Fruit fly (Drosophila melanogaster): ENCODE data around the gene Nedd8.

Gene Nedd8

DNA sequence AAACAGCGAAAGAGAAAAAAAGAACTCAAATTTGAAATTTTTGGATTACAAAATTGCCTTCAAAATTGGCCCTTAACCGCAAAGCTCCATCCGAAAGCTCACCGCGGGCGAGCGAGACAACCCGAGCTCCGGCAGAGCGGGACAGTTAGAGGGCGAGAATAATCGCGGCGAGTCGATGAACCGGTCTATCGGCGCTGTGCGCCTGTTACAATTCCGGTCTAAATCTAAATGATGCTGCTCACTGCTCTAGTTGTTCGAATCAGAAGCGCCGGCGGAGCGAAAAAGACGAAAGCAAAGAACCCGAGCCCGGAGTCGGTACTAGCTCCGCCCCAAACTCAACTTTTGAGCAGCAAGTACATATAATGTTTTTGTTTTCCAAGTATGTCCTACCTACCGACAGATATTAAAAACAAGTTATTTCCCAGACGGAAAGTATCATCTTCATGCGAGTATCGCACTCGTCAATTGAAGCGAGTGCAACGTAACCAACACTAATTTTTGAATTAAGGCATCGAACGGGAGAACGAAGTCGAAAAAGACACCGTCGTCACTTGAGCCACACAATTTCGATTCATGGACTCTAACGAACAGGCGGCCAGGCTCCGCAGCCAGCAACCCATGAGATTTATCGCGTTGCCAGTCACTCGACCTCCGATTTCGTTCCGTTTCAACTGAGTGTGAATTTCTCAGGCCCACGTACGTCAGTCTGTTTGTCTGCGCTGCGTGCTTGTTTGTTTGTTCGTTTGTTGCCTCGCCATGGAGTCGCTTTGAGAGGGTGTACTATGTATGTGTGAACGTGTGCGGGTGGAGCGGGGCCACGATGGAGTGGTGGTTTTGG is 7.2 kb downstream of the Nedd8 start (continued):
- TF ChIP-seq Doc3 (GFP tag; IDR thresholded peaks at IDR 0.05; ENCODE audit: partially characterized antibody) (no peak), Awh (GFP tag; IDR thresholded peaks at IDR 0.05) (no peak), hkb (optimal IDR thresholded peaks at IDR 0.05) (no peak), hkb (GFP tag; IDR thresholded peaks at IDR 0.05) (no peak), CG7357 (GFP tag; IDR thresholded peaks at IDR 0.05) (no peak), bsh (GFP tag; optimal IDR thresholded peaks at IDR 0.05) (peak in 1 of 2 experiments; percentile 48), maf-S (GFP tag; optimal IDR thresholded peaks at IDR 0.05) (no peak), CG14965 (GFP tag; optimal IDR thresholded peaks at IDR 0.05; ENCODE audit: borderline replicate concordance) (no peak), gce (GFP tag; IDR thresholded peaks at IDR 0.05) (no peak), CG18619 (GFP tag; optimal IDR thresholded peaks at IDR 0.05) (no peak), Max (GFP tag; optimal IDR thresholded peaks at IDR 0.05) (no peak), ind (GFP tag; optimal IDR thresholded peaks at IDR 0.05) (no peak), CG17802 (tag; optimal IDR thresholded peaks at IDR 0.05) (no peak), Nf-YB (GFP tag; optimal IDR thresholded peaks at IDR 0.05) (peak; percentile 23), sim (GFP tag; IDR thresholded peaks at IDR 0.05) (no peak), h (optimal IDR thresholded peaks at IDR 0.05) (no peak), CG34422 (GFP tag; IDR thresholded peaks at IDR 0.05) (no peak), CG6854 (GFP tag; optimal IDR thresholded peaks at IDR 0.05) (no peak), H2.0 (GFP tag; IDR thresholded peaks at IDR 0.05) (no peak), B-H2 (GFP tag; optimal IDR thresholded peaks at IDR 0.05) (peak; percentile 43), seq (GFP tag; IDR thresholded peaks at IDR 0.05) (no peak), CG31388 (GFP tag; optimal IDR thresholded peaks at IDR 0.05) (no peak), sens (GFP tag) (peak; percentile 76), CG13894 (tag; optimal IDR thresholded peaks at IDR 0.05) (peak; percentile 88), CG42726 (GFP tag; IDR thresholded peaks at IDR 0.05; ENCODE audit: partially characterized antibody) (no peak), CG3726 (GFP tag; IDR thresholded peaks at IDR 0.05) (no peak), zf30C (GFP tag; optimal IDR thresholded peaks at IDR 0.05) (no peak), Blimp-1 (GFP tag; optimal IDR thresholded peaks at IDR 0.05) (no peak), chn (GFP tag; optimal IDR thresholded peaks at IDR 0.05) (no peak), Hr39 (optimal IDR thresholded peaks at IDR 0.05) (no peak), ash1 (GFP tag; optimal IDR thresholded peaks at IDR 0.05) (peak; percentile 43), CG2202 (tag; optimal IDR thresholded peaks at IDR 0.05) (no peak), CG17359 (tag; optimal IDR thresholded peaks at IDR 0.05) (no peak), CG4424 (GFP tag; optimal IDR thresholded peaks at IDR 0.05) (no peak), CG10959 (GFP tag; IDR thresholded peaks at IDR 0.05) (no peak), rib (GFP tag; IDR thresholded peaks at IDR 0.05) (no peak), caup (GFP tag; optimal IDR thresholded peaks at IDR 0.05; ENCODE audit: severe bottlenecking) (peak; percentile 21), zfh1 (GFP tag; IDR thresholded peaks at IDR 0.05) (no peak), CG4282 (GFP tag; optimal IDR thresholded peaks at IDR 0.05) (no peak), Hr51 (GFP tag; optimal IDR thresholded peaks at IDR 0.05) (no peak), CG34376 (GFP tag; optimal IDR thresholded peaks at IDR 0.05) (peak; percentile 79), luna (GFP tag; optimal IDR thresholded peaks at IDR 0.05) (no peak), E2f1 (GFP tag; IDR thresholded peaks at IDR 0.05) (no peak), MESR4 (GFP tag; optimal IDR thresholded peaks at IDR 0.05) (no peak), peb (GFP tag; IDR thresholded peaks at IDR 0.05) (no peak), tio (GFP tag; optimal IDR thresholded peaks at IDR 0.05) (no peak), p53 (GFP tag; optimal IDR thresholded peaks at IDR 0.05) (no peak), crol (GFP tag; IDR thresholded peaks at IDR 0.05) (no peak), CG7745 (tag; optimal IDR thresholded peaks at IDR 0.05) (peak; percentile 87), YL-1 (GFP tag; optimal IDR thresholded peaks at IDR 0.05) (no peak), Ptx1 (GFP tag; IDR thresholded peaks at IDR 0.05) (no peak)

Measured in whole organism, embryonic.